Worm (Caenorhabditis elegans): ENCODE results near the gene T28A8.3.

Gene T28A8.3

DNA sequence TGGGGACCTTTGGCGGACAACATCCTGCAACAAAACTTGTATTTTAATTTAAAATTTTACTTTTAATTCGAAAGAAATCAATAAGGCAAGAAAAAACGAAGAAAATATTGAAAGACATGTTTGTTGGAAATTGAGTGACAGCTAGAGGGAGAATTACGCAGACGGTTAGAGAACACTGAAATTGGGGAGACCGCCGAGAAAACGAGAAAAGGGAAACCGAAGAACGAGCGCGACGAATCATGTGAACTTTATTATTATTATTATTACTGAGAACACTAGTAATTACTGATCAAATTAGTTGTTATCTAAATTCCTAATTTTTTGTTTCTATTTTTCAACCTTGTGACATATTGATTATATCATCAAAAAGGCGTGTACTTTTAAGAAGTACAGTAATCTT, 43.2 kb downstream of the T28A8.3 start, which contains the start of gene mmad-1:
Gene mmad-1 (minus strand): TSS at position 24 of the 400 bp plus-strand sequence.
- no peak for TF ChIP-seq F55B11.4 (tag; optimal IDR thresholded peaks at IDR 0.05; ENCODE audit: borderline replicate concordance, insufficient read depth)
- TF ChIP-seq attf-3 (GFP tag; conservative IDR thresholded peaks at IDR 0.05), result no peak
- TF ChIP-seq efl-1 (GFP tag; optimal IDR thresholded peaks at IDR 0.05), result no peak
- no peak for TF ChIP-seq unc-130 (GFP tag; optimal IDR thresholded peaks at IDR 0.05)
- no peak for TF ChIP-seq sdz-38 (tag; optimal IDR thresholded peaks at IDR 0.05)
- TF ChIP-seq nhr-90 (tag; optimal IDR thresholded peaks at IDR 0.05), result no peak
- TF ChIP-seq C06A6.2 (GFP tag; conservative IDR thresholded peaks at IDR 0.05), result no peak
- TF ChIP-seq ztf-6 (GFP tag; IDR thresholded peaks at IDR 0.05), result no peak
- TF ChIP-seq madf-10 (tag; optimal IDR thresholded peaks at IDR 0.05), result peak; percentile 47
- TF ChIP-seq hsf-1 (GFP tag; IDR thresholded peaks at IDR 0.05), result no peak
- no peak for TF ChIP-seq nfya-2 (GFP tag; IDR thresholded peaks at IDR 0.05)
- no peak for TF ChIP-seq nhr-27 (tag; optimal IDR thresholded peaks at IDR 0.05)
- no peak for TF ChIP-seq B0019.2 (GFP tag; conservative IDR thresholded peaks at IDR 0.05)
- no peak for TF ChIP-seq rpc-1 (optimal IDR thresholded peaks at IDR 0.05)
- TF ChIP-seq rpc-1 (tag; optimal IDR thresholded peaks at IDR 0.05), result no peak
- TF ChIP-seq ztf-25 (GFP tag; IDR thresholded peaks at IDR 0.05), result no peak
- no peak for TF ChIP-seq sea-2 (GFP tag; IDR thresholded peaks at IDR 0.05)
- TF ChIP-seq ztf-3 (GFP tag; optimal IDR thresholded peaks at IDR 0.05), result no peak
- no peak for TF ChIP-seq ceh-79 (tag; optimal IDR thresholded peaks at IDR 0.05)
- no peak for TF ChIP-seq die-1 (tag; optimal IDR thresholded peaks at IDR 0.05)
- peak; percentile 86 for TF ChIP-seq unc-62 (GFP tag; optimal IDR thresholded peaks at IDR 0.05)
- no peak for TF ChIP-seq aptf-2 (GFP tag; conservative IDR thresholded peaks at IDR 0.05)
- TF ChIP-seq egl-18 (GFP tag; IDR thresholded peaks at IDR 0.05), result no peak
- no peak for TF ChIP-seq bed-2 (GFP tag; IDR thresholded peaks at IDR 0.05)
- peak; percentile 2 for TF ChIP-seq K12H6.12 (tag; optimal IDR thresholded peaks at IDR 0.05)
- TF ChIP-seq mes-4 (tag; optimal IDR thresholded peaks at IDR 0.05), result no peak
- TF ChIP-seq fkh-3 (tag; optimal IDR thresholded peaks at IDR 0.05), result no peak
- TF ChIP-seq pha-4 (tag; optimal IDR thresholded peaks at IDR 0.05), result peak; percentile 50
- no peak for TF ChIP-seq athp-1 (tag; optimal IDR thresholded peaks at IDR 0.05)
- TF ChIP-seq egrh-3 (GFP tag; IDR thresholded peaks at IDR 0.05), result no peak
- no peak for TF ChIP-seq F22D6.2 (tag; optimal IDR thresholded peaks at IDR 0.05)
- TF ChIP-seq B0261.1 (tag; optimal IDR thresholded peaks at IDR 0.05), result no peak
- TF ChIP-seq nhr-120 (GFP tag; IDR thresholded peaks at IDR 0.05), result no peak
- TF ChIP-seq hmg-1.2 (GFP tag; IDR thresholded peaks at IDR 0.05), result peak; percentile 91
- no peak for TF ChIP-seq akir-1 (GFP tag; optimal IDR thresholded peaks at IDR 0.05)
- TF ChIP-seq nfya-1 (tag; optimal IDR thresholded peaks at IDR 0.05; ENCODE audit: borderline replicate concordance, insufficient read depth), result no peak
- no peak for TF ChIP-seq egl-44 (GFP tag; IDR thresholded peaks at IDR 0.05)
- no peak for TF ChIP-seq lir-1 (GFP tag; conservative IDR thresholded peaks at IDR 0.05)
- TF ChIP-seq ceh-100 (GFP tag; IDR thresholded peaks at IDR 0.05), result no peak; the same call in 1 of the 2 replicates
- TF ChIP-seq Y95B8A.8 (GFP tag; IDR thresholded peaks at IDR 0.05), result no peak
- no peak for TF ChIP-seq Y53G8AR.9 (GFP tag; conservative IDR thresholded peaks at IDR 0.05)
- no peak for TF ChIP-seq tlf-1 (GFP tag; optimal IDR thresholded peaks at IDR 0.05)
- TF ChIP-seq nhr-80 (tag; optimal IDR thresholded peaks at IDR 0.05), result peak; percentile 63
- TF ChIP-seq Y79H2A.3 (GFP tag; conservative IDR thresholded peaks at IDR 0.05), result no peak
- peak; percentile 20; the same call in 1 of the 2 replicates for TF ChIP-seq B0336.3 (GFP tag; IDR thresholded peaks at IDR 0.05)
- no peak for TF ChIP-seq T07F8.4 (tag; optimal IDR thresholded peaks at IDR 0.05)
- no peak for TF ChIP-seq F33H1.4 (GFP tag; IDR thresholded peaks at IDR 0.05)
- TF ChIP-seq madf-8 (GFP tag; conservative IDR thresholded peaks at IDR 0.05), result no peak
- TF ChIP-seq ceh-58 (GFP tag; IDR thresholded peaks at IDR 0.05), result no peak
- no peak for TF ChIP-seq dpff-1 (tag; optimal IDR thresholded peaks at IDR 0.05)
- TF ChIP-seq somi-1 (GFP tag; optimal IDR thresholded peaks at IDR 0.05), result no peak

Data from whole organism, young adult.